Worm (Caenorhabditis elegans): ENCODE measurements around the gene C24H10.2.

DNA sequence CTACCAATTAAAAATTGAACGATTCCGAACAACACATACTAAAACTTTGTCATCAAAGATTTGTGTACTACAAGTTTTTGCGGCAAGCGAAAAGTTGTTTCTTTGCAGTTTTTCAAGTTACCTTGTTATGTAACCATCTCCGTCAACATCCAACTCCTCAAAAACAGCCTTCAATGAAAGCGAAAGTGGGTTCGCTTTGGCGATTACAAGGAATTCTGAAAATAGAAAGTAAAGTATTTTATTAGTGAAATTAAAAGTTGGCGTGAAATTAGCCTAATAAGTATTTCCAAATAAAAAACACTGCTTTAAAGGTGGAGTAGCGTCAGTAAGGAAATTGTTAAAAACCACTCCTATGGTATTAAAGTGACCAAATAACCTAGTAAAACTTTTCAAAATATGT is 11.1 kb downstream of the C24H10.2 start:
- TF ChIP-seq hnd-1 (tag; optimal IDR thresholded peaks at IDR 0.05), result no peak
- TF ChIP-seq aly-1 (tag; optimal IDR thresholded peaks at IDR 0.05), result no peak
- no peak for TF ChIP-seq ets-7 (tag; optimal IDR thresholded peaks at IDR 0.05)
- no peak for TF ChIP-seq scrt-1 (GFP tag; IDR thresholded peaks at IDR 0.05)

Data from whole organism, early embryonic.